Worm (Caenorhabditis elegans) whole organism, early embryonic: ENCODE results near the gene C29F3.7.

Experiments
- ama-1 ChIP-seq: fragments of 150-350 bp; optimal IDR thresholded peaks from 2 replicates; lab custom pipeline; 2014
- ceh-13 ChIP-seq: fragments of 200-800 bp; sonication (Bioruptor generic); optimal IDR thresholded peaks from 2 replicates; lab custom pipeline; 2018; ENCODE audit warnings: mild to moderate bottlenecking, missing genetic modification characterization, missing compliant biosample characterization
- ceh-36 ChIP-seq: sonication (generic microtip); optimal IDR thresholded peaks from 2 replicates; lab custom pipeline; 2016; ENCODE audit warnings: missing genetic modification characterization, inconsistent platforms, missing compliant biosample characterization
- ets-7 ChIP-seq: sonication (generic microtip); optimal IDR thresholded peaks from 2 replicates; lab custom pipeline; 2016; ENCODE audit warnings: missing genotype, missing genetic modification characterization, missing compliant biosample characterization
- flt-1 ChIP-seq: fragments of 200-800 bp; sonication (Bioruptor generic); IDR thresholded peaks from 2 replicates; pipeline ENCODE4 v1.3.6; 2022; ENCODE audit warnings: missing genetic modification characterization, missing compliant biosample characterization
- hmbx-1 ChIP-seq: sonication (generic microtip); optimal IDR thresholded peaks from 2 replicates; lab custom pipeline; 2016; ENCODE audit warnings: mild to moderate bottlenecking, missing genetic modification characterization, missing compliant biosample characterization
- hmg-4 ChIP-seq: fragments of 200-800 bp; sonication (Bioruptor generic); optimal IDR thresholded peaks from 2 replicates; lab custom pipeline; 2018; ENCODE audit warnings: mild to moderate bottlenecking, missing genetic modification characterization, missing compliant biosample characterization
- hnd-1 ChIP-seq: sonication (generic microtip); optimal IDR thresholded peaks from 2 replicates; lab custom pipeline; 2016; ENCODE audit warnings: missing genetic modification characterization, missing compliant biosample characterization
- pes-1 ChIP-seq: fragments of 200-800 bp; sonication (Bioruptor generic); IDR thresholded peaks from 2 replicates; pipeline ENCODE4 v1.3.6; 2022; ENCODE audit warnings: missing genetic modification reagents, missing genetic modification characterization, missing compliant biosample characterization
- scrt-1 ChIP-seq: fragments of 200-800 bp; sonication (Bioruptor generic); IDR thresholded peaks from 2 replicates; pipeline ENCODE4 v1.3.6; 2022; ENCODE audit warnings: missing genetic modification characterization, missing compliant biosample characterization
- sea-1 ChIP-seq: fragments of 200-800 bp; sonication (Bioruptor generic); conservative IDR thresholded peaks from 2 replicates; pipeline ENCODE4 v1.3.6; 2022; ENCODE audit warnings: missing genetic modification characterization, missing compliant biosample characterization
- tbx-11 ChIP-seq: fragments of 200-800 bp; sonication (Bioruptor generic); IDR thresholded peaks from 2 replicates; pipeline ENCODE4 v1.3.6; 2022; ENCODE audit warnings: missing genetic modification characterization, missing compliant biosample characterization
- tbx-37 ChIP-seq: fragments of 200-800 bp; sonication (Bioruptor generic); conservative IDR thresholded peaks from 2 replicates; pipeline ENCODE4 v1.3.6; 2022; ENCODE audit warnings: missing genetic modification reagents, missing genetic modification characterization, missing compliant biosample characterization
- tra-4 ChIP-seq: sonication (generic microtip); optimal IDR thresholded peaks from 2 replicates; lab custom pipeline; 2017; ENCODE audit warnings: missing genetic modification characterization, missing compliant biosample characterization

DNA sequence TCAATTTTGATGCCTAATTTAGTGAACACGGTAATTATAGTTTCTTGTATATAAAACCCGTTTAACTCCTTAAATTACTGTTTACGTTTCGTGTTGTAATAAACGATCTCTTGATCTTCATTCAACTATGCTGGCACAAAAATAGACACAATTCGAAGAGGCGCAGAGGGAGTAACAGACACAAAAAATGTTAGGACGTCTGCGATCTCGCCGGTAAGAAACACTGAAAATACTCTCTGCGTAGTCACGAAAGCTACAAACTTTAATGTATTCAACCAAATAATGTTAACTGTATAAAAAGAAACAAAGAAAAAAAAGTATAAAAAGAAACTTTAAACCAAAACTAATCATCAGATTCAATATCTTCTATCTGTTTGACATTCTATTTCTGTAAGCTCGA lies 26.2 kb downstream of the C29F3.7 start, which contains the start of gene dhs-23:
- no peak for TF ChIP-seq ama-1 (lab: Kevin White, UChicago)
- no peak for TF ChIP-seq flt-1
- TF ChIP-seq ceh-13 = no peak
- no peak for TF ChIP-seq pes-1 (GFP tag; lab: Robert Waterston, UW)
- TF ChIP-seq tra-4 = no peak
- no peak for TF ChIP-seq tbx-37 (GFP tag; lab: Robert Waterston, UW)
- TF ChIP-seq tbx-11 (GFP tag; lab: Robert Waterston, UW) = no peak
- no peak for TF ChIP-seq hmbx-1 (tag; lab: Kevin White, UChicago)
- no peak for TF ChIP-seq ets-7 (tag; lab: Kevin White, UChicago)
- no peak for TF ChIP-seq hnd-1 (tag; lab: Kevin White, UChicago)
- TF ChIP-seq hmg-4 (GFP tag; lab: Kevin White, UChicago) = no peak
- no peak for TF ChIP-seq ceh-36 (tag; lab: Kevin White, UChicago)
- TF ChIP-seq scrt-1 = no peak
- no peak for TF ChIP-seq sea-1 (GFP tag; lab: Robert Waterston, UW)
